Worm (Caenorhabditis elegans) whole organism, early embryonic: ENCODE data around the gene F07C6.3.

ENCODE experiments used
- B0310.2 ChIP-seq: sonication (generic microtip); optimal IDR thresholded peaks from 2 replicates; lab custom pipeline; 2016; ENCODE audit warnings: mild to moderate bottlenecking, missing genetic modification characterization, missing compliant biosample characterization
- F13C5.2 ChIP-seq: sonication (generic microtip); optimal IDR thresholded peaks from 2 replicates; lab custom pipeline; 2017; ENCODE audit warnings: mild to moderate bottlenecking, missing genetic modification characterization, inconsistent platforms, missing compliant biosample characterization
- aly-1 ChIP-seq: sonication (generic microtip); optimal IDR thresholded peaks from 2 replicates; lab custom pipeline; 2016; ENCODE audit warnings: missing genetic modification characterization, missing compliant biosample characterization
- ama-1 ChIP-seq: fragments of 150-350 bp; optimal IDR thresholded peaks from 2 replicates; lab custom pipeline; 2014
- ceh-13 ChIP-seq: fragments of 200-800 bp; sonication (Bioruptor generic); optimal IDR thresholded peaks from 2 replicates; lab custom pipeline; 2018; ENCODE audit warnings: mild to moderate bottlenecking, missing genetic modification characterization, missing compliant biosample characterization
- ceh-36 ChIP-seq: sonication (generic microtip); optimal IDR thresholded peaks from 2 replicates; lab custom pipeline; 2016; ENCODE audit warnings: missing genetic modification characterization, inconsistent platforms, missing compliant biosample characterization
- ets-7 ChIP-seq: sonication (generic microtip); optimal IDR thresholded peaks from 2 replicates; lab custom pipeline; 2016; ENCODE audit warnings: missing genotype, missing genetic modification characterization, missing compliant biosample characterization
- flt-1 ChIP-seq: fragments of 200-800 bp; sonication (Bioruptor generic); IDR thresholded peaks from 2 replicates; pipeline ENCODE4 v1.3.6; 2022; ENCODE audit warnings: missing genetic modification characterization, missing compliant biosample characterization
- hmbx-1 ChIP-seq: sonication (generic microtip); optimal IDR thresholded peaks from 2 replicates; lab custom pipeline; 2016; ENCODE audit warnings: mild to moderate bottlenecking, missing genetic modification characterization, missing compliant biosample characterization
- hmg-4 ChIP-seq: fragments of 200-800 bp; sonication (Bioruptor generic); optimal IDR thresholded peaks from 2 replicates; lab custom pipeline; 2018; ENCODE audit warnings: mild to moderate bottlenecking, missing genetic modification characterization, missing compliant biosample characterization
- hnd-1 ChIP-seq: sonication (generic microtip); optimal IDR thresholded peaks from 2 replicates; lab custom pipeline; 2016; ENCODE audit warnings: missing genetic modification characterization, missing compliant biosample characterization
- pes-1 ChIP-seq: fragments of 200-800 bp; sonication (Bioruptor generic); IDR thresholded peaks from 2 replicates; pipeline ENCODE4 v1.3.6; 2022; ENCODE audit warnings: missing genetic modification reagents, missing genetic modification characterization, missing compliant biosample characterization
- scrt-1 ChIP-seq: fragments of 200-800 bp; sonication (Bioruptor generic); IDR thresholded peaks from 2 replicates; pipeline ENCODE4 v1.3.6; 2022; ENCODE audit warnings: missing genetic modification characterization, missing compliant biosample characterization
- sea-1 ChIP-seq: fragments of 200-800 bp; sonication (Bioruptor generic); conservative IDR thresholded peaks from 2 replicates; pipeline ENCODE4 v1.3.6; 2022; ENCODE audit warnings: missing genetic modification characterization, missing compliant biosample characterization
- tbx-11 ChIP-seq: fragments of 200-800 bp; sonication (Bioruptor generic); IDR thresholded peaks from 2 replicates; pipeline ENCODE4 v1.3.6; 2022; ENCODE audit warnings: missing genetic modification characterization, missing compliant biosample characterization
- tbx-37 ChIP-seq: fragments of 200-800 bp; sonication (Bioruptor generic); conservative IDR thresholded peaks from 2 replicates; pipeline ENCODE4 v1.3.6; 2022; ENCODE audit warnings: missing genetic modification reagents, missing genetic modification characterization, missing compliant biosample characterization
- tra-4 ChIP-seq: sonication (generic microtip); optimal IDR thresholded peaks from 2 replicates; lab custom pipeline; 2017; ENCODE audit warnings: missing genetic modification characterization, missing compliant biosample characterization

F07C6.3 gene

ce11 chrIV:12789088-12789487 lies at the start of gene F07C6.3:
TSS of gene F07C6.3 (plus strand) at chrIV:12789235.
- TF ChIP-seq tbx-11 (GFP tag; lab: Robert Waterston, UW) (no peak), scrt-1 (no peak), hnd-1 (tag; lab: Kevin White, UChicago) (no peak), sea-1 (GFP tag; lab: Robert Waterston, UW) (no peak), ama-1 (no peak), hmbx-1 (tag; lab: Kevin White, UChicago) (no peak), hmg-4 (GFP tag; lab: Kevin White, UChicago) (no peak), F13C5.2 (tag; lab: Kevin White, UChicago) (no peak), flt-1 (GFP tag; lab: Robert Waterston, UW) (no peak), ceh-36 (tag; lab: Kevin White, UChicago) (no peak), aly-1 (tag; lab: Kevin White, UChicago) (no peak), pes-1 (GFP tag; lab: Robert Waterston, UW) (no peak), tra-4 (no peak), ets-7 (tag; lab: Kevin White, UChicago) (no peak), ceh-13 (GFP tag; lab: Kevin White, UChicago) (no peak), tbx-37 (GFP tag; lab: Robert Waterston, UW) (no peak), B0310.2 (no peak)

ce11 chrIV:12741438-12741837 lies 47.6 kb upstream of the F07C6.3 start, which contains the start of gene T23F6.5:
TSS of gene T23F6.5 (minus strand) at chrIV:12741538.
- no peak for TF ChIP-seq ets-7 (tag; lab: Kevin White, UChicago)
- no peak for TF ChIP-seq ceh-36 (tag; lab: Kevin White, UChicago)

ce11 chrIV:12743680-12744079 lies 45.4 kb upstream of the F07C6.3 start:
- TF ChIP-seq sea-1 (GFP tag; lab: Robert Waterston, UW) (no peak), flt-1 (GFP tag; lab: Robert Waterston, UW) (no peak), aly-1 (tag; lab: Kevin White, UChicago) (no peak), ceh-13 (GFP tag; lab: Kevin White, UChicago) (no peak), ama-1 (no peak), ceh-36 (tag; lab: Kevin White, UChicago) (no peak), scrt-1 (no peak), hmbx-1 (tag; lab: Kevin White, UChicago) (no peak), F13C5.2 (tag; lab: Kevin White, UChicago) (no peak), tbx-37 (GFP tag; lab: Robert Waterston, UW) (no peak), tra-4 (no peak), hmg-4 (GFP tag; lab: Kevin White, UChicago) (no peak), hnd-1 (tag; lab: Kevin White, UChicago) (no peak), ets-7 (tag; lab: Kevin White, UChicago) (no peak), B0310.2 (no peak), tbx-11 (GFP tag; lab: Robert Waterston, UW) (no peak), pes-1 (GFP tag; lab: Robert Waterston, UW) (no peak)

ce11 chrIV:12744713-12745112 lies 44.3 kb upstream of the F07C6.3 start, which contains the start of gene C36H8.1:
TSS of gene C36H8.1 (minus strand) at chrIV:12744813.
- TF ChIP-seq hmg-4 (GFP tag; lab: Kevin White, UChicago) (no peak), hmbx-1 (tag; lab: Kevin White, UChicago) (no peak), aly-1 (tag; lab: Kevin White, UChicago) (no peak), flt-1 (GFP tag; lab: Robert Waterston, UW) (no peak), ets-7 (tag; lab: Kevin White, UChicago) (no peak), F13C5.2 (tag; lab: Kevin White, UChicago) (no peak), sea-1 (GFP tag; lab: Robert Waterston, UW) (no peak), tra-4 (no peak), tbx-37 (GFP tag; lab: Robert Waterston, UW) (no peak)

ce11 chrIV:12746284-12746683 lies 42.8 kb upstream of the F07C6.3 start, which contains the start of gene inx-6:
TSS of gene inx-6 (plus strand) at chrIV:12746584.
- TF ChIP-seq tra-4 = no peak
- TF ChIP-seq flt-1 (GFP tag; lab: Robert Waterston, UW) = no peak

ce11 chrIV:12748760-12749159 lies 40.3 kb upstream of the F07C6.3 start:
- no peak for TF ChIP-seq scrt-1

ce11 chrIV:12754170-12754569 lies 34.9 kb upstream of the F07C6.3 start:
- TF ChIP-seq hmg-4 (GFP tag; lab: Kevin White, UChicago) = no peak
- no peak for TF ChIP-seq B0310.2
- TF ChIP-seq pes-1 (GFP tag; lab: Robert Waterston, UW) = no peak
- TF ChIP-seq ceh-36 (tag; lab: Kevin White, UChicago) = no peak
- TF ChIP-seq tbx-37 (GFP tag; lab: Robert Waterston, UW) = no peak
- TF ChIP-seq flt-1 (GFP tag; lab: Robert Waterston, UW) = no peak
- no peak for TF ChIP-seq tbx-11 (GFP tag; lab: Robert Waterston, UW)
- no peak for TF ChIP-seq tra-4
- TF ChIP-seq hmbx-1 (tag; lab: Kevin White, UChicago) = no peak
- TF ChIP-seq aly-1 (tag; lab: Kevin White, UChicago) = no peak
- TF ChIP-seq ets-7 (tag; lab: Kevin White, UChicago) = no peak

ce11 chrIV:12755641-12756040 lies 33.4 kb upstream of the F07C6.3 start:
- TF ChIP-seq ama-1 (no peak), hmbx-1 (tag; lab: Kevin White, UChicago) (no peak), tra-4 (no peak), hnd-1 (tag; lab: Kevin White, UChicago) (no peak), B0310.2 (no peak)
